Worm (Caenorhabditis elegans): Measurements from ENCODE around the gene C50C3.5.

DNA sequence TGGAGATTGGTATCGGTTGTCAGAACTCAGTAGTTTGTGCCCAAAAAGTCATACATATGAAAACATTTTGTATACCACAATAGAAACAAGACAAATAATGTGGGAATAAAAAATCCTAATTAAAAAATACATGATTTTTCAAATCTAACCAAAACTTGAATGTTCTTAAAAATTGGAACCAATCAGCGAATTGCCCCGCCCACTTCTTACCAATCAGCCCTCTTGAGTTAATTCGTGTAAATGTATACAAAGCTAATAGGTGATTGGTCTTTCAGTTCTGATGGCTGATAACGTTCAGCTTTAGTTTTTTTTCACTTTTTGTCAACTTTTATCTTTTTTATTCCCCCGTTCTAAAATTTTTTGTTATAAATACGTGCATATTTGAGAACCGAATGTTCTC lies 3.8 kb upstream of the C50C3.5 start:
- TF ChIP-seq ceh-24 (tag; optimal IDR thresholded peaks at IDR 0.05) (no peak), madf-2 (tag; optimal IDR thresholded peaks at IDR 0.05) (no peak), F13H6.1 (tag; optimal IDR thresholded peaks at IDR 0.05) (no peak), dmd-4 (tag; optimal IDR thresholded peaks at IDR 0.05; ENCODE audit: borderline replicate concordance) (no peak)

All from whole organism, late embryonic.